Worm (Caenorhabditis elegans) whole organism, L4/young adult: Measurements from ENCODE around the gene F37C12.18.

Source experiments
- W03F9.2 ChIP-seq: fragments of 150-350 bp; optimal IDR thresholded peaks from 2 replicates; lab custom pipeline; 2014; ENCODE audit warnings: missing biosample characterization, missing genetic modification characterization
- dao-5 ChIP-seq: sonication (generic microtip); optimal IDR thresholded peaks from 2 replicates; lab custom pipeline; 2016; ENCODE audit warnings: missing genotype, missing genetic modification characterization, moderate library complexity, missing compliant biosample characterization
- him-1 ChIP-seq: sonication (generic microtip); optimal IDR thresholded peaks from 2 replicates; lab custom pipeline; 2016; ENCODE audit warnings: missing genotype, missing genetic modification reagents, missing genetic modification characterization, missing compliant biosample characterization

- TF ChIP-seq him-1 (tag; lab: Kevin White, UChicago) (no peak), W03F9.2 (no peak), dao-5 (tag; lab: Kevin White, UChicago) (no peak)
Observed at ce11 chrIII:7159246-7159645, 36.0 kb downstream of the F37C12.18 start.
